Worm (Caenorhabditis elegans): ENCODE measurements around the gene K04G11.3.

- TF ChIP-seq ets-7 (tag; optimal IDR thresholded peaks at IDR 0.05): no peak
- no peak for TF ChIP-seq tbx-11 (GFP tag; IDR thresholded peaks at IDR 0.05)
- no peak for TF ChIP-seq ama-1 (optimal IDR thresholded peaks at IDR 0.05)
- TF ChIP-seq flt-1 (GFP tag; IDR thresholded peaks at IDR 0.05): no peak
- TF ChIP-seq F13C5.2 (tag; optimal IDR thresholded peaks at IDR 0.05): no peak
- no peak for TF ChIP-seq sea-1 (GFP tag; conservative IDR thresholded peaks at IDR 0.05)
- TF ChIP-seq ceh-13 (GFP tag; optimal IDR thresholded peaks at IDR 0.05): no peak
- no peak for TF ChIP-seq hmg-4 (GFP tag; optimal IDR thresholded peaks at IDR 0.05)
These were observed 18.6 kb upstream of the K04G11.3 start for ce11 chrX:14366081-14366480.

Data from whole organism, early embryonic.